Fruit fly (Drosophila melanogaster) whole organism, embryonic: ENCODE data around the gene Shal.

Experiments used
- CG11695 ChIP-seq: fragments of 200-800 bp; sonication (Bioruptor generic); IDR thresholded peaks from 3 replicates; pipeline ENCODE4 v1.3.6; 2022; ENCODE audit warnings: missing biosample characterization, missing genetic modification characterization
- CG11696 ChIP-seq: fragments of 200-800 bp; sonication (Bioruptor generic); IDR thresholded peaks from 2 replicates; pipeline ENCODE4 v1.3.6; 2022; ENCODE audit warnings: missing biosample characterization, missing genetic modification characterization
- CG12219 ChIP-seq: fragments of 200-800 bp; sonication (Bioruptor generic); optimal IDR thresholded peaks from 3 replicates; lab custom pipeline; 2018; ENCODE audit warnings: missing biosample characterization, mild to moderate bottlenecking, missing genetic modification characterization
- CG14050 ChIP-seq: fragments of 200-800 bp; sonication (Bioruptor generic); IDR thresholded peaks from 3 replicates; pipeline ENCODE4 v1.3.6; 2022; ENCODE audit warnings: missing biosample characterization, missing genetic modification characterization
- CG1603 ChIP-seq: fragments of 200-800 bp; sonication (Bioruptor generic); optimal IDR thresholded peaks from 2 replicates; lab custom pipeline; 2019; ENCODE audit warnings: missing biosample characterization, mild to moderate bottlenecking, missing genetic modification characterization, moderate library complexity
- CG1647 ChIP-seq: fragments of 200-800 bp; sonication (Bioruptor generic); optimal IDR thresholded peaks from 3 replicates; lab custom pipeline; 2016; ENCODE audit warnings: missing biosample characterization, missing genetic modification characterization
- CG16863 ChIP-seq: fragments of 200-800 bp; sonication (Bioruptor generic); optimal IDR thresholded peaks from 3 replicates; lab custom pipeline; 2016; ENCODE audit warnings: missing biosample characterization, missing genetic modification characterization
- CG17829 ChIP-seq: fragments of 200-800 bp; optimal IDR thresholded peaks from 2 replicates; lab custom pipeline; 2019; ENCODE audit warnings: missing biosample characterization, mild to moderate bottlenecking, missing genetic modification characterization, moderate library complexity
- CG18262 ChIP-seq: fragments of 200-800 bp; optimal IDR thresholded peaks from 3 replicates; lab custom pipeline; 2019; ENCODE audit warnings: missing biosample characterization, mild to moderate bottlenecking, missing genetic modification characterization, moderate library complexity
- CG2678 ChIP-seq: fragments of 200-800 bp; sonication (Bioruptor generic); optimal IDR thresholded peaks from 3 replicates; lab custom pipeline; 2019; ENCODE audit warnings: missing biosample characterization, mild to moderate bottlenecking, missing genetic modification characterization, moderate library complexity
- CG31441 ChIP-seq: fragments of 200-800 bp; sonication (Bioruptor generic); IDR thresholded peaks from 2 replicates; pipeline ENCODE4 v1.3.6; 2022; ENCODE audit warnings: missing biosample characterization, missing genetic modification characterization
- CG32532 ChIP-seq: fragments of 200-800 bp; sonication (Bioruptor generic); IDR thresholded peaks from 2 replicates; pipeline ENCODE4 v1.3.6; 2022; ENCODE audit warnings: missing biosample characterization, missing genetic modification characterization
- CG3838 ChIP-seq: fragments of 200-800 bp; sonication (Bioruptor generic); optimal IDR thresholded peaks from 3 replicates; lab custom pipeline; 2016; ENCODE audit warnings: missing biosample characterization, missing genetic modification characterization
- CG4404 ChIP-seq: fragments of 200-800 bp; sonication (Bioruptor generic); IDR thresholded peaks from 2 replicates; pipeline ENCODE4 v1.3.6; 2022; ENCODE audit warnings: missing biosample characterization, missing genetic modification characterization
- CG5180 ChIP-seq: fragments of 200-800 bp; sonication (Bioruptor generic); optimal IDR thresholded peaks from 3 replicates; lab custom pipeline; 2017; ENCODE audit warnings: missing biosample characterization, missing genetic modification characterization, mild to moderate bottlenecking, moderate library complexity, missing genetic modification reagents
- CG6689 ChIP-seq: fragments of 200-800 bp; sonication (Bioruptor generic); IDR thresholded peaks from 2 replicates; pipeline ENCODE4 v1.3.6; 2022; ENCODE audit warnings: missing biosample characterization, missing genetic modification characterization
- CG7786 ChIP-seq: fragments of 200-800 bp; sonication (Bioruptor generic); optimal IDR thresholded peaks from 2 replicates; lab custom pipeline; 2016; ENCODE audit warnings: missing biosample characterization, missing genetic modification characterization
- CG8765 ChIP-seq: fragments of 200-800 bp; sonication (Bioruptor generic); IDR thresholded peaks from 2 replicates; pipeline ENCODE4 v1.3.6; 2022; ENCODE audit warnings: missing biosample characterization, missing genetic modification characterization
- CG8924 ChIP-seq: fragments of 200-800 bp; optimal IDR thresholded peaks from 3 replicates; lab custom pipeline; 2019; ENCODE audit warnings: missing biosample characterization, mild to moderate bottlenecking, missing genetic modification characterization, moderate library complexity
- CG9215 ChIP-seq: fragments of 200-800 bp; sonication (Bioruptor generic); IDR thresholded peaks from 2 replicates; pipeline ENCODE4 v1.3.6; 2022; ENCODE audit warnings: missing biosample characterization, missing genetic modification characterization
- CG9437 ChIP-seq: fragments of 200-800 bp; sonication (Bioruptor generic); optimal IDR thresholded peaks from 2 replicates; lab custom pipeline; 2018; ENCODE audit warnings: missing biosample characterization, mild to moderate bottlenecking, missing genetic modification characterization
- CG9932 ChIP-seq: fragments of 200-800 bp; sonication (Bioruptor generic); IDR thresholded peaks from 2 replicates; pipeline ENCODE4 v1.3.6; 2022; ENCODE audit warnings: missing biosample characterization, missing genetic modification characterization
- Dbx ChIP-seq: fragments of 200-800 bp; sonication (Bioruptor generic); IDR thresholded peaks from 3 replicates; pipeline ENCODE4 v1.3.6; 2022; ENCODE audit warnings: missing biosample characterization, missing genetic modification characterization
- Fer3 ChIP-seq: fragments of 200-800 bp; sonication (Bioruptor generic); optimal IDR thresholded peaks from 2 replicates; lab custom pipeline; 2018; ENCODE audit warnings: missing biosample characterization, mild to moderate bottlenecking, missing genetic modification characterization, moderate library complexity
- Lpt ChIP-seq: fragments of >200 bp; optimal IDR thresholded peaks from 2 replicates; lab custom pipeline; 2018; ENCODE audit warnings: missing biosample characterization, missing genetic modification characterization
- NC2α ChIP-seq: fragments of 200-800 bp; sonication (Bioruptor generic); optimal IDR thresholded peaks from 2 replicates; lab custom pipeline; 2016; ENCODE audit warnings: missing biosample characterization, missing genetic modification characterization
- NFAT ChIP-seq: fragments of 200-800 bp; sonication (Bioruptor generic); IDR thresholded peaks from 2 replicates; pipeline ENCODE4 v1.3.6; 2022; ENCODE audit warnings: missing biosample characterization, missing genetic modification characterization
- Poxn ChIP-seq: fragments of 200-800 bp; sonication (Bioruptor generic); IDR thresholded peaks from 2 replicates; pipeline ENCODE4 v1.3.6; 2022; ENCODE audit warnings: missing biosample characterization, missing genetic modification characterization
- Sox102F ChIP-seq: fragments of 200-800 bp; sonication (Bioruptor generic); optimal IDR thresholded peaks from 2 replicates; lab custom pipeline; 2018; ENCODE audit warnings: missing biosample characterization, mild to moderate bottlenecking, missing genetic modification characterization, moderate library complexity
- Vsx1 ChIP-seq: fragments of 200-800 bp; sonication (Bioruptor generic); optimal IDR thresholded peaks from 2 replicates; lab custom pipeline; 2017; ENCODE audit warnings: missing biosample characterization, mild to moderate bottlenecking, missing genetic modification characterization, missing genetic modification reagents
- aop ChIP-seq: fragments of 200-800 bp; sonication (Bioruptor generic); IDR thresholded peaks from 2 replicates; pipeline ENCODE4 v1.3.6; 2022; ENCODE audit warnings: missing biosample characterization, missing genetic modification characterization
- ash1 ChIP-seq: fragments of 200-800 bp; sonication (Bioruptor generic); optimal IDR thresholded peaks from 2 replicates; lab custom pipeline; 2018; ENCODE audit warnings: missing biosample characterization, mild to moderate bottlenecking, missing genetic modification characterization
- bigmax ChIP-seq: fragments of 200-800 bp; sonication (Bioruptor generic); optimal IDR thresholded peaks from 2 replicates; lab custom pipeline; 2018; ENCODE audit warnings: missing biosample characterization, mild to moderate bottlenecking, missing genetic modification characterization
- dmrt99B ChIP-seq: fragments of 200-800 bp; sonication (Bioruptor generic); optimal IDR thresholded peaks from 2 replicates; lab custom pipeline; 2018; ENCODE audit warnings: missing biosample characterization, mild to moderate bottlenecking, missing genetic modification characterization, moderate library complexity
- emc ChIP-seq: fragments of 200-800 bp; sonication (Bioruptor generic); optimal IDR thresholded peaks from 2 replicates; lab custom pipeline; 2016; ENCODE audit warnings: missing biosample characterization, missing genetic modification characterization
- fd64A ChIP-seq: fragments of 200-800 bp; sonication (Bioruptor generic); optimal IDR thresholded peaks from 3 replicates; lab custom pipeline; 2018; ENCODE audit warnings: missing biosample characterization, mild to moderate bottlenecking, missing genetic modification characterization
- gem ChIP-seq: fragments of 200-800 bp; sonication (Bioruptor generic); optimal IDR thresholded peaks from 2 replicates; lab custom pipeline; 2019; ENCODE audit warnings: missing biosample characterization, mild to moderate bottlenecking, missing genetic modification characterization, moderate library complexity
- hb ChIP-seq: fragments of 200-800 bp; sonication (Bioruptor generic); IDR thresholded peaks from 3 replicates; pipeline ENCODE4 v1.3.6; 2022; ENCODE audit warnings: missing biosample characterization, missing genetic modification characterization; ENCODE audit not compliant: partially characterized antibody
- ind ChIP-seq: fragments of 200-800 bp; sonication (Bioruptor generic); optimal IDR thresholded peaks from 3 replicates; lab custom pipeline; 2016; ENCODE audit warnings: missing biosample characterization, missing genetic modification characterization
- kah ChIP-seq: fragments of 200-800 bp; sonication (Bioruptor generic); optimal IDR thresholded peaks from 2 replicates; lab custom pipeline; 2018; ENCODE audit warnings: missing biosample characterization, mild to moderate bottlenecking, missing genetic modification characterization
- kay ChIP-seq: fragments of 200-800 bp; sonication (Bioruptor generic); optimal IDR thresholded peaks from 2 replicates; lab custom pipeline; 2016; ENCODE audit warnings: missing biosample characterization, missing genetic modification characterization
- lbe ChIP-seq: fragments of 200-800 bp; sonication (Bioruptor generic); optimal IDR thresholded peaks from 2 replicates; lab custom pipeline; 2016; ENCODE audit warnings: missing biosample characterization, mild to moderate bottlenecking, missing genetic modification characterization
- lmd ChIP-seq: fragments of 200-800 bp; sonication (Bioruptor generic); IDR thresholded peaks from 2 replicates; pipeline ENCODE4 v1.3.6; 2022; ENCODE audit warnings: missing biosample characterization, missing genetic modification characterization
- luna ChIP-seq: fragments of 200-800 bp; sonication (Bioruptor generic); optimal IDR thresholded peaks from 2 replicates; lab custom pipeline; 2016; ENCODE audit warnings: missing biosample characterization, missing genetic modification characterization
- mirr ChIP-seq: fragments of 200-800 bp; sonication (Bioruptor generic); optimal IDR thresholded peaks from 3 replicates; lab custom pipeline; 2018; ENCODE audit warnings: missing biosample characterization, mild to moderate bottlenecking, missing genetic modification characterization
- nmo ChIP-seq: fragments of 200-800 bp; sonication (Bioruptor generic); optimal IDR thresholded peaks from 2 replicates; lab custom pipeline; 2018; ENCODE audit warnings: missing biosample characterization, mild to moderate bottlenecking, missing genetic modification characterization, moderate library complexity
- slbo ChIP-seq: fragments of 200-800 bp; sonication (Bioruptor generic); IDR thresholded peaks from 2 replicates; pipeline ENCODE4 v1.3.6; 2022; ENCODE audit warnings: missing biosample characterization, missing genetic modification characterization
- sqz ChIP-seq: fragments of 200-800 bp; sonication (Bioruptor generic); optimal IDR thresholded peaks from 3 replicates; lab custom pipeline; 2018; ENCODE audit warnings: missing biosample characterization, mild to moderate bottlenecking, missing genetic modification characterization
- trh ChIP-seq: fragments of 200-800 bp; sonication (Bioruptor generic); optimal IDR thresholded peaks from 2 replicates; lab custom pipeline; 2016; ENCODE audit warnings: missing biosample characterization, missing genetic modification characterization
- ttk ChIP-seq: fragments of 200-800 bp; sonication (Bioruptor generic); IDR thresholded peaks from 2 replicates; pipeline ENCODE4 v2.1.2; 2022; ENCODE audit warnings: missing biosample characterization, missing genetic modification characterization

Shal gene

dm6 chr3L:19632766-19633632, 48.6 kb upstream of the Shal start (continued):
- TF ChIP-seq CG1647 (GFP tag; lab: Kevin White, UChicago) (peak; percentile 12), CG1603 (tag; lab: Kevin White, UChicago) (peak; percentile 28), NFAT (GFP tag; lab: Robert Waterston, UW) (peak; percentile 79), emc (GFP tag; lab: Kevin White, UChicago) (no peak), Vsx1 (GFP tag; lab: Kevin White, UChicago) (peak; percentile 3), Sox102F (GFP tag; lab: Kevin White, UChicago) (peak; percentile 56), CG16863 (GFP tag; lab: Kevin White, UChicago) (peak; percentile 10), lmd (GFP tag; lab: Robert Waterston, UW) (peak; percentile 74), mirr (GFP tag; lab: Kevin White, UChicago) (peak; percentile 59), CG9932 (GFP tag; lab: Robert Waterston, UW) (peak; percentile 88), CG8765 (GFP tag; lab: Robert Waterston, UW) (no peak), CG4404 (GFP tag; lab: Robert Waterston, UW) (0 out of 2 replicates have a peak, but pooled peaks have one; percentile 12), CG31441 (GFP tag; lab: Robert Waterston, UW) (peak; percentile 42), CG18262 (tag; lab: Kevin White, UChicago) (peak; percentile 16), CG6689 (GFP tag; lab: Robert Waterston, UW) (peak; percentile 51), Lpt (GFP tag; lab: Kevin White, UChicago) (no peak), luna (GFP tag; lab: Kevin White, UChicago) (no peak), gem (tag; lab: Kevin White, UChicago) (peak; percentile 70), Poxn (peak; percentile 38; the same call in 1 of the 2 replicates), CG3838 (peak; percentile 7), CG32532 (GFP tag; lab: Robert Waterston, UW) (peak; percentile 82), ind (GFP tag; lab: Kevin White, UChicago) (peak; percentile 69), Dbx (peak; percentile 74; the same call in 2 of the 3 replicates), Fer3 (tag; lab: Kevin White, UChicago) (peak; percentile 78), CG9215 (GFP tag; lab: Robert Waterston, UW) (peak; percentile 67), CG5180 (GFP tag; lab: Kevin White, UChicago) (no peak), CG9437 (GFP tag; lab: Kevin White, UChicago) (no peak), CG7786 (peak; percentile 50), CG14050 (GFP tag; lab: Robert Waterston, UW) (peak; percentile 54), ttk (GFP tag; lab: Robert Waterston, UW) (peak; percentile 63), aop (GFP tag; lab: Robert Waterston, UW) (no peak), nmo (peak; percentile 28), bigmax (GFP tag; lab: Kevin White, UChicago) (no peak), lbe (peak; percentile 23), fd64A (GFP tag; lab: Kevin White, UChicago) (no peak), sqz (no peak), CG17829 (tag; lab: Kevin White, UChicago) (peak; percentile 53), NC2α (GFP tag; lab: Kevin White, UChicago) (no peak), CG8924 (peak; percentile 67), hb (no peak), CG12219 (peak; percentile 44), kah (GFP tag; lab: Kevin White, UChicago) (peak; percentile 83), ash1 (GFP tag; lab: Kevin White, UChicago) (peak; percentile 22), kay (no peak), CG2678 (tag; lab: Kevin White, UChicago) (peak; percentile 78), trh (GFP tag; lab: Kevin White, UChicago) (no peak), slbo (GFP tag; lab: Robert Waterston, UW) (peak; percentile 90), CG11696 (GFP tag; lab: Robert Waterston, UW) (peak; percentile 36; the same call in 1 of the 2 replicates), CG11695 (GFP tag; lab: Robert Waterston, UW) (peak; percentile 54; the same call in 2 of the 3 replicates), dmrt99B (no peak)
